Worm (Caenorhabditis elegans): ENCODE results near the gene mex-5.

mex-5 gene

ce11 chrIV:13395255-13395654 lies 41.7 kb downstream of the mex-5 start (continued):
- peak; percentile 44 for TF ChIP-seq lin-54 (GFP tag; optimal IDR thresholded peaks at IDR 0.05)
- 0 out of 2 replicates have a peak, but pooled peaks have one; percentile 43 for TF ChIP-seq Y56A3A.18 (GFP tag; IDR thresholded peaks at IDR 0.05)

DNA sequence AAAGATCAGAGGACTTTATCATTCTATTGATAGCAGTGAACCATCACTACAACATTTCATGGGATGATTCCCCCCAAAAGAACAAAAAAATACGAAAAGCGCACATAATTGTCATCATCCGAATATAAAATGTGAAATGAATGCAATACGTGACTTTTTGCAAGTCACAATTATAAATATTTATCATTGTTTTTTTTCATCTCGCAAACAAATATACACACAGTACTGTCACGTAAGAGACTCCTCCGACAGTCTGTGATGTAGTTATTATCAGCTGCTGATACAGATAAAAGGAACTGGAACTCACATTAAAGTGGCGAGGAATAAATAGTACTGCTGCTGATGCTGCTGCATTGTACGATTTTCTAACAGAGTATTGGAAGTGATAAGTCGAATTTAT lies 42.9 kb downstream of the mex-5 start:
- TF ChIP-seq nhr-80 (tag; optimal IDR thresholded peaks at IDR 0.05), result peak; percentile 37
- TF ChIP-seq F57A8.1 (GFP tag; optimal IDR thresholded peaks at IDR 0.05), result no peak
- TF ChIP-seq lin-40 (tag; optimal IDR thresholded peaks at IDR 0.05), result peak; percentile 15
- no peak for TF ChIP-seq Y79H2A.3 (GFP tag; conservative IDR thresholded peaks at IDR 0.05)
- peak; percentile 27 for TF ChIP-seq ZK185.1 (tag; optimal IDR thresholded peaks at IDR 0.05; ENCODE audit: poor library complexity, severe bottlenecking)

DNA sequence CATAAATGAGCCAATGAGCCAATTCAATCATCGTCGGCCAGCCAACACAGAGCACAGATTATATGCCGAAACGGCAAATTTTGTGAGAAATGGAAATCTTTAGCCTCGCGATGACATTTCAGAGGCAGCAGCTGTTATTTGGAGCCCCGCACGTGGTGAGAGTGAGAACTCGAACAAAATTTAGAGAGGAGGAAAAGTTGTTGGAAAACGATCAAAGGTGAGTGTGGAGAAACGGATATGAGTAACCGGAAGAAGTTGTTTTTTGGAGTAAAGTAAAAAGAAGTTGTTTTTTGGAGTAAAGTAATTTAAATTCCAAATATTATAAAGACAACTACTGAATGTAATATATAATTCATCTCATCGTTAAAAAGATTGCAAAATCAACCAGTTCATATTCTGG lies 45.2 kb downstream of the mex-5 start, which contains the start of gene Y62E10A.13:
Y62E10A.13 (minus strand) TSS at position 326 of the 400 bp plus-strand sequence.
- peak; percentile 39 for TF ChIP-seq ceh-79 (tag; optimal IDR thresholded peaks at IDR 0.05)
- TF ChIP-seq hlh-12 (tag; optimal IDR thresholded peaks at IDR 0.05), result no peak
- TF ChIP-seq lin-54 (GFP tag; optimal IDR thresholded peaks at IDR 0.05), result peak; percentile 25
- TF ChIP-seq egl-44 (GFP tag; IDR thresholded peaks at IDR 0.05), result no peak
- no peak for TF ChIP-seq die-1 (tag; optimal IDR thresholded peaks at IDR 0.05)
- TF ChIP-seq lsl-1 (GFP tag; optimal IDR thresholded peaks at IDR 0.05), result peak; percentile 28
- TF ChIP-seq hmg-1.2 (GFP tag; IDR thresholded peaks at IDR 0.05), result no peak
- TF ChIP-seq F10E7.11 (tag; optimal IDR thresholded peaks at IDR 0.05), result peak; percentile 53
- no peak for TF ChIP-seq attf-3 (GFP tag; conservative IDR thresholded peaks at IDR 0.05)
- peak; percentile 24 for TF ChIP-seq snpc-3.4 (tag; optimal IDR thresholded peaks at IDR 0.05)
- TF ChIP-seq T26A5.8 (tag; optimal IDR thresholded peaks at IDR 0.05), result peak; percentile 67
- peak; percentile 42 for TF ChIP-seq snpc-1.3 (tag; optimal IDR thresholded peaks at IDR 0.05; ENCODE audit: insufficient read depth)
- TF ChIP-seq hsf-1 (GFP tag; IDR thresholded peaks at IDR 0.05), result peak; percentile 63; the same call in 1 of the 2 replicates
- peak; percentile 25 for TF ChIP-seq dpff-1 (tag; optimal IDR thresholded peaks at IDR 0.05)
- TF ChIP-seq bed-2 (GFP tag; IDR thresholded peaks at IDR 0.05), result no peak
- no peak for TF ChIP-seq mes-4 (tag; optimal IDR thresholded peaks at IDR 0.05)
- peak; percentile 41; the same call in 1 of the 2 replicates for TF ChIP-seq attf-6 (GFP tag; IDR thresholded peaks at IDR 0.05)
- no peak for TF ChIP-seq ceh-58 (GFP tag; IDR thresholded peaks at IDR 0.05)
- no peak for TF ChIP-seq nhr-27 (tag; optimal IDR thresholded peaks at IDR 0.05)
- TF ChIP-seq unc-130 (GFP tag; optimal IDR thresholded peaks at IDR 0.05), result peak; percentile 49
- TF ChIP-seq madf-3 (GFP tag; IDR thresholded peaks at IDR 0.05), result 0 out of 2 replicates have a peak, but pooled peaks have one; percentile 7
- no peak for TF ChIP-seq lag-1 (GFP tag; IDR thresholded peaks at IDR 0.05)
- TF ChIP-seq bed-1 (GFP tag; IDR thresholded peaks at IDR 0.05), result 0 out of 2 replicates have a peak, but pooled peaks have one; percentile 34
- no peak for TF ChIP-seq rec-8 (tag; optimal IDR thresholded peaks at IDR 0.05)
- TF ChIP-seq F33H1.4 (GFP tag; IDR thresholded peaks at IDR 0.05), result no peak
- TF ChIP-seq C17E4.6 (GFP tag; IDR thresholded peaks at IDR 0.05), result no peak
- 0 out of 2 replicates have a peak, but pooled peaks have one; percentile 20 for TF ChIP-seq rcor-1 (GFP tag; IDR thresholded peaks at IDR 0.05)
- TF ChIP-seq dox-1 (GFP tag; IDR thresholded peaks at IDR 0.05), result no peak
- peak; percentile 51 for TF ChIP-seq hrde-1 (tag; optimal IDR thresholded peaks at IDR 0.05; ENCODE audit: borderline replicate concordance)
- TF ChIP-seq snpc-4 (GFP tag; optimal IDR thresholded peaks at IDR 0.05), result no peak
- peak in 2 of 4 experiments; percentile 8 to 62 for TF ChIP-seq snpc-4 (tag; optimal IDR thresholded peaks at IDR 0.05)
- TF ChIP-seq let-526 (GFP tag; IDR thresholded peaks at IDR 0.05), result no peak
- peak; percentile 43; the same call in 1 of the 2 replicates for TF ChIP-seq Y53G8AR.9 (GFP tag; conservative IDR thresholded peaks at IDR 0.05)
- TF ChIP-seq rpc-1 (optimal IDR thresholded peaks at IDR 0.05), result no peak
- no peak for TF ChIP-seq rpc-1 (tag; optimal IDR thresholded peaks at IDR 0.05)
- peak; percentile 61; the same call in 1 of the 2 replicates for TF ChIP-seq B0336.3 (GFP tag; IDR thresholded peaks at IDR 0.05)
- TF ChIP-seq D2030.7 (GFP tag; IDR thresholded peaks at IDR 0.05), result no peak
- TF ChIP-seq snpc-1.1 (tag; optimal IDR thresholded peaks at IDR 0.05; ENCODE audit: insufficient read depth), result peak; percentile 14
- peak; percentile 4 for TF ChIP-seq repo-1 (tag; optimal IDR thresholded peaks at IDR 0.05)
